Worm (Caenorhabditis elegans): ENCODE measurements around the gene Y53F4B.51.
"Not testable (repeated sequence)": the region's sequence is repeated elsewhere in the genome, so short reads cannot be mapped to it uniquely, and the experiment has no call there.

Y53F4B.51 gene

ce11 chrII:15014380-15014779 lies at the start of gene Y53F4B.51:
TSS of gene Y53F4B.51 (minus strand) at chrII:15014442.
- TF ChIP-seq unc-62 (GFP tag; optimal IDR thresholded peaks at IDR 0.05) = no peak

ce11 chrII:15058282-15058681 lies 44.0 kb upstream of the Y53F4B.51 start, which contains the start of gene Y53F4B.17:
TSS of gene Y53F4B.17 (plus strand) at chrII:15058656.
- no peak for TF ChIP-seq unc-62 (GFP tag; optimal IDR thresholded peaks at IDR 0.05)

- TF ChIP-seq unc-62 (GFP tag; optimal IDR thresholded peaks at IDR 0.05) = no peak
Measured at ce11 chrII:15042310-15042709, 28.1 kb upstream of the Y53F4B.51 start.

- TF ChIP-seq unc-62 (GFP tag; optimal IDR thresholded peaks at IDR 0.05) = no peak
Measured at ce11 chrII:15039104-15039503, 24.9 kb upstream of the Y53F4B.51 start, which contains the start of gene trip-4. TSS of gene trip-4 (plus strand) at chrII:15039404.

- TF ChIP-seq unc-62 (GFP tag; optimal IDR thresholded peaks at IDR 0.05) = no peak
Measured at ce11 chrII:15037782-15038181, 23.5 kb upstream of the Y53F4B.51 start, which contains the start of gene Y53F4B.14. TSS of gene Y53F4B.14 (plus strand) at chrII:15037991.

- TF ChIP-seq unc-62 (GFP tag; optimal IDR thresholded peaks at IDR 0.05) = no peak
Measured at ce11 chrII:15026389-15026788, 12.1 kb upstream of the Y53F4B.51 start.

ce11 chrII:15025599-15026164 lies 11.4 kb upstream of the Y53F4B.51 start, which contains the start of gene cmtr-1:
TSS of gene cmtr-1 (plus strand) at chrII:15026114.
- TF ChIP-seq unc-62 (GFP tag; optimal IDR thresholded peaks at IDR 0.05) = no peak

- TF ChIP-seq unc-62 (GFP tag; optimal IDR thresholded peaks at IDR 0.05) = no peak
Measured at ce11 chrII:15025100-15025499, 10.9 kb upstream of the Y53F4B.51 start.

- TF ChIP-seq unc-62 (GFP tag; optimal IDR thresholded peaks at IDR 0.05) = no peak
Measured at ce11 chrII:15018923-15019322, 4.7 kb upstream of the Y53F4B.51 start, which contains the start of gene Y53F4B.12. TSS of gene Y53F4B.12 (plus strand) at chrII:15019223.

- TF ChIP-seq unc-62 (GFP tag; optimal IDR thresholded peaks at IDR 0.05) = no peak
Measured at ce11 chrII:15015669-15016068, 1.4 kb upstream of the Y53F4B.51 start.

ce11 chrII:15010366-15011235 lies 3.6 kb downstream of the Y53F4B.51 start, which contains the start of the genes Y53F4B.9 and Y53F4B.11:
TSS of gene Y53F4B.9 (minus strand) at chrII:15010416.
TSS of gene Y53F4B.11 (plus strand) at chrII:15010748.
- TF ChIP-seq unc-62 (GFP tag; optimal IDR thresholded peaks at IDR 0.05) = no peak

- no peak for TF ChIP-seq unc-62 (GFP tag; optimal IDR thresholded peaks at IDR 0.05)
Measured at ce11 chrII:15008481-15009057, 5.7 kb downstream of the Y53F4B.51 start.

ce11 chrII:15005118-15005517 lies 9.1 kb downstream of the Y53F4B.51 start:
- TF ChIP-seq unc-62 (GFP tag; optimal IDR thresholded peaks at IDR 0.05) = no peak

ce11 chrII:15004538-15004937 lies 9.7 kb downstream of the Y53F4B.51 start:
- no peak for TF ChIP-seq unc-62 (GFP tag; optimal IDR thresholded peaks at IDR 0.05)

- TF ChIP-seq unc-62 (GFP tag; optimal IDR thresholded peaks at IDR 0.05) = no peak
Measured at ce11 chrII:15003410-15003809, 10.8 kb downstream of the Y53F4B.51 start, which contains the start of gene Y53F4B.10. TSS of gene Y53F4B.10 (minus strand) at chrII:15003510.

ce11 chrII:14992598-14992997 lies 21.6 kb downstream of the Y53F4B.51 start, which contains the start of gene Y53F4B.7:
TSS of gene Y53F4B.7 (plus strand) at chrII:14992898.
- TF ChIP-seq unc-62 (GFP tag; optimal IDR thresholded peaks at IDR 0.05) = not testable (repeated sequence)

All from whole organism, dauer.